Worm (Caenorhabditis elegans) whole organism, midembryonic: ENCODE results near the gene enu-3.1.

Source experiments
- flt-1 ChIP-seq: fragments of 200-800 bp; sonication (Bioruptor generic); IDR thresholded peaks from 2 replicates; pipeline ENCODE4 v1.3.6; 2022; ENCODE audit warnings: missing genetic modification characterization, missing compliant biosample characterization
- med-1 ChIP-seq: sonication (generic microtip); optimal IDR thresholded peaks from 2 replicates; lab custom pipeline; 2017; ENCODE audit warnings: missing genetic modification characterization, mild to moderate bottlenecking, missing compliant biosample characterization, antibody characterized with exemption, missing genetic modification reagents; ENCODE audit not compliant: insufficient read depth
- ztf-23 ChIP-seq: fragments of 200-800 bp; sonication (Bioruptor generic); IDR thresholded peaks from 2 replicates; pipeline ENCODE4 v1.3.6; 2022; ENCODE audit warnings: missing genetic modification reagents, missing genetic modification characterization, missing compliant biosample characterization
- ztf-29 ChIP-seq: fragments of 200-800 bp; sonication (Bioruptor generic); IDR thresholded peaks from 2 replicates; pipeline ENCODE4 v1.3.6; 2022; ENCODE audit warnings: missing genetic modification reagents, missing genetic modification characterization, missing compliant biosample characterization

- TF ChIP-seq ztf-23 (GFP tag; lab: Robert Waterston, UW) = no peak
- no peak for TF ChIP-seq flt-1 (GFP tag; lab: Robert Waterston, UW)
- no peak for TF ChIP-seq med-1
- TF ChIP-seq ztf-29 (GFP tag; lab: Robert Waterston, UW) = no peak
Observed at ce11 chrIII:10389608-10390007, 46.5 kb upstream of the enu-3.1 start.
